Worm (Caenorhabditis elegans) whole organism, young adult: ENCODE results near the gene nhr-20.

Experiments used
- ama-1 ChIP-seq, 3 experiments: fragments of 150-350 bp in 1 of 3; sonication (generic microtip) in 2 of 3; optimal IDR thresholded peaks; 2 replicates each; lab custom pipeline; 2014 to 2018; ENCODE audit warnings: missing biosample characterization in 2 of 3, missing genetic modification characterization in 2 of 3, missing genetic modification reagents in 2 of 3
- aptf-3 ChIP-seq: fragments of 200-800 bp; sonication (Bioruptor generic); IDR thresholded peaks from 2 replicates; pipeline ENCODE4 v1.3.6; 2022; ENCODE audit warnings: missing genetic modification characterization, missing compliant biosample characterization
- dpl-1 ChIP-seq: fragments of 150-350 bp; optimal IDR thresholded peaks from 2 replicates; lab custom pipeline; 2014; ENCODE audit warnings: missing biosample characterization, missing genetic modification reagents, missing genetic modification characterization
- egrh-3 ChIP-seq: fragments of 200-800 bp; sonication (Bioruptor generic); IDR thresholded peaks from 2 replicates; pipeline ENCODE4 v1.3.6; 2022; ENCODE audit warnings: missing genetic modification reagents, missing genetic modification characterization, missing compliant biosample characterization
- ekl-4 ChIP-seq: fragments of 200-800 bp; sonication (Bioruptor generic); IDR thresholded peaks from 2 replicates; pipeline ENCODE4 v1.3.6; 2022; ENCODE audit warnings: missing genetic modification reagents, missing genetic modification characterization, missing compliant biosample characterization
- pha-4 ChIP-seq: fragments of 150-350 bp; sonication (generic microtip); optimal IDR thresholded peaks from 2 replicates; lab custom pipeline; 2014; ENCODE audit warnings: missing biosample characterization, missing genetic modification reagents, missing genetic modification characterization
- tbp1 ChIP-seq: fragments of 200-800 bp; sonication (Bioruptor generic); optimal IDR thresholded peaks from 2 replicates; lab custom pipeline; 2018; ENCODE audit warnings: mild to moderate bottlenecking, missing genetic modification characterization, missing compliant biosample characterization

DNA sequence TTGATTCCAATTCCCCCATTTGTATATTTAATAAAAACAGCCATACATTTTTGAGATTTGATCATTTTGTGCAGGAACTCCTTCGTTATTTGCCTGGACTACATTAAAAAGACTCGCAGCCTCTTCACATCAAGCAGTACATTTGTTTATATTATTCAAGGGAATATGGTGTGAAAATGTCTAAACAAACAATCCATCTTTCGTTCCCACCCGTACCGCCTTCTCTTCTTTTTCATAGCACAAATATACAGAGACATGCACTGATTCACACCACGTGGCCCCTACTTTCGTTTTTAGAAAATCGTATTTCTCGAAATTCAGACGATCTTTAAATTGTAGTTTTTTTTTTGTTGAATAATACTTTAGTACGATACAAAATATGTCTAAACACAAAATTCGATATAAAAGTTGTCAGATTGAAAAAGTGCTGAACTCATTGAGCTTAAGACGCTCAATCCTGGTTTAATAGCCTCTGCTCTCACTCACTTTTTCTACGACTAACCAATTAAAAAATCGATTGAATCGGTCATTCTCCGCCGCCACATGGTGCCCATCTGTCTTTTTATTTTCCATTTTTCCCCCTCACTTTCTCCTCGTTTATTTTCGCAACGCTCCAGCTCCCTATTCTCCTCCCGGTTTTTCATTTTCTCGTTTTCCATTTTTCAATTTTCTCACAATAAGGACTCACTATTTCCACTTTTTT, 37.6 kb downstream of the nhr-20 start:
- no peak for TF ChIP-seq pha-4 (tag; lab: Kevin White, UChicago)
- TF ChIP-seq ekl-4 (GFP tag; lab: Robert Waterston, UW) = peak; percentile 83
- no peak for TF ChIP-seq dpl-1
- peak; percentile 41 for TF ChIP-seq tbp1
- no peak for TF ChIP-seq egrh-3 (GFP tag; lab: Robert Waterston, UW)
- peak; percentile 96 for TF ChIP-seq ama-1 (optimal IDR thresholded peaks at IDR 0.05; lab: Kevin White, UChicago)
- peak in 1 of 2 experiments; percentile 68 for TF ChIP-seq ama-1 (GFP tag; optimal IDR thresholded peaks at IDR 0.05; lab: Kevin White, UChicago)
- no peak for TF ChIP-seq aptf-3 (GFP tag; lab: Robert Waterston, UW)
